Worm (Caenorhabditis elegans): ENCODE results near the gene F10B5.3.

DNA sequence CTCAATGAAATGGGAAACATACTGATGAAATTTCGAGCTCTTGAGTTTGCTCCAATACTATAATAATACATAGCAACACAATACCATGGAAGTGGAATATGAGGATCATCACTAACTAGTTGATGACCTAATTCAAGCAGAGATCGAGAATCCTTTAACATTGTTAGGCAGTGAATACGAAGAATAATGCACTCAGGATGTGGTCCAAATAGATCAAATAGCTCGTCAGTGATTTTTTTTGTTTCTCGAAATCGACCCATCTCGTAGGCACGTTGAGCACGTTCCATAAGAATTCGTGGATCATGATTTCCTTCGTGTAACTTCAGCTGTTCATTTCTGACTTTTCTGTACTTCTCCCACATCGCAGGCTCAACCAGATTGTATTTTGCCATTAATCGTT lies 11.1 kb upstream of the F10B5.3 start:
- TF ChIP-seq ztf-29 (GFP tag; IDR thresholded peaks at IDR 0.05) (no peak), ztf-23 (GFP tag; IDR thresholded peaks at IDR 0.05) (no peak)

All from whole organism, midembryonic.